Fruit fly (Drosophila melanogaster): ENCODE measurements around the gene CG32391.

DNA sequence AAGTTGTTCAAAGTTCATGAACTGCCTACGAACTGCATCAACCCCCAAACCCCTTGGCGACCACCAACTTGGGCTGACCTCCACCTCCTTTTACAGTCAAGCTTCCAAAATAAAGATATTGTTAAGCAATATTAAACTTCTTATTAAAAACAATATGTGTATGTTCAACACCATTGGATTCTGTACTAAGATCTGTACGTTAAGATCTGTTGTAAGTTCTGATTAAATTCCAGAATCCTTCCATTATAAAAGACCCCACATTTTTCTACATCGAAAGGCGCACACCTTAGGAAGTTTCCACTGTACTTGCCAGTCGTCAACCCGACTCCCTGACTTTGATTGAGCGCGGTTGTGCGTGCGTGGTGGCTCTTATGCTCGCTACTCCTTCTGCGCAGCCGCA, 44.0 kb upstream of the CG32391 start:
- no peak for TF ChIP-seq Dif (GFP tag; optimal IDR thresholded peaks at IDR 0.05; ENCODE audit: partially characterized antibody)
- no peak for TF ChIP-seq Jra (GFP tag; optimal IDR thresholded peaks at IDR 0.05)
- no peak for TF ChIP-seq psq (GFP tag; optimal IDR thresholded peaks at IDR 0.05)
- TF ChIP-seq h (GFP tag; optimal IDR thresholded peaks at IDR 0.05): peak; percentile 47
